Worm (Caenorhabditis elegans) whole organism, midembryonic: Measurements from ENCODE around the gene F46H6.5.

ENCODE experiments used
- T22C8.4 ChIP-seq: fragments of 200-800 bp; sonication (Bioruptor generic); IDR thresholded peaks from 2 replicates; pipeline ENCODE4 v1.3.6; 2022; ENCODE audit warnings: missing genetic modification characterization, missing compliant biosample characterization
- cog-1 ChIP-seq: sonication (generic microtip); optimal IDR thresholded peaks from 2 replicates; lab custom pipeline; 2016; ENCODE audit warnings: missing genetic modification characterization, missing compliant biosample characterization
- flt-1 ChIP-seq: fragments of 200-800 bp; sonication (Bioruptor generic); IDR thresholded peaks from 2 replicates; pipeline ENCODE4 v1.3.6; 2022; ENCODE audit warnings: missing genetic modification characterization, missing compliant biosample characterization
- klf-2 ChIP-seq: fragments of 200-800 bp; sonication (Bioruptor generic); conservative IDR thresholded peaks from 2 replicates; pipeline ENCODE4 v1.3.6; 2022; ENCODE audit warnings: missing genetic modification reagents, missing genetic modification characterization, missing compliant biosample characterization
- med-1 ChIP-seq: sonication (generic microtip); optimal IDR thresholded peaks from 2 replicates; lab custom pipeline; 2017; ENCODE audit warnings: missing genetic modification characterization, mild to moderate bottlenecking, missing compliant biosample characterization, antibody characterized with exemption, missing genetic modification reagents; ENCODE audit not compliant: insufficient read depth
- ref-1 ChIP-seq: fragments of 200-800 bp; sonication (Bioruptor generic); conservative IDR thresholded peaks from 2 replicates; pipeline ENCODE4 v1.3.6; 2022; ENCODE audit warnings: missing genetic modification reagents, missing genetic modification characterization, missing compliant biosample characterization
- tab-1 ChIP-seq: fragments of 200-800 bp; sonication (Bioruptor generic); IDR thresholded peaks from 2 replicates; pipeline ENCODE4 v1.3.6; 2022; ENCODE audit warnings: missing genetic modification characterization, missing compliant biosample characterization
- ztf-23 ChIP-seq: fragments of 200-800 bp; sonication (Bioruptor generic); IDR thresholded peaks from 2 replicates; pipeline ENCODE4 v1.3.6; 2022; ENCODE audit warnings: missing genetic modification reagents, missing genetic modification characterization, missing compliant biosample characterization
- ztf-29 ChIP-seq: fragments of 200-800 bp; sonication (Bioruptor generic); IDR thresholded peaks from 2 replicates; pipeline ENCODE4 v1.3.6; 2022; ENCODE audit warnings: missing genetic modification reagents, missing genetic modification characterization, missing compliant biosample characterization

The F46H6.5 gene

ce11 chrX:4502039-4502438, 10.0 kb upstream of the F46H6.5 start:
- TF ChIP-seq cog-1 (tag; lab: Kevin White, UChicago) (no peak), ztf-23 (GFP tag; lab: Robert Waterston, UW) (no peak), med-1 (GFP tag; lab: Kevin White, UChicago) (no peak), ztf-29 (GFP tag; lab: Robert Waterston, UW) (no peak), ref-1 (GFP tag; lab: Robert Waterston, UW) (no peak), flt-1 (GFP tag; lab: Robert Waterston, UW) (no peak), T22C8.4 (GFP tag; lab: Robert Waterston, UW) (no peak), klf-2 (no peak)

- no peak for TF ChIP-seq ztf-29 (GFP tag; lab: Robert Waterston, UW)
- no peak for TF ChIP-seq ref-1 (GFP tag; lab: Robert Waterston, UW)
- TF ChIP-seq T22C8.4 (GFP tag; lab: Robert Waterston, UW): no peak
- TF ChIP-seq ztf-23 (GFP tag; lab: Robert Waterston, UW): no peak
- TF ChIP-seq flt-1 (GFP tag; lab: Robert Waterston, UW): no peak
- TF ChIP-seq med-1 (GFP tag; lab: Kevin White, UChicago): no peak
- TF ChIP-seq tab-1: no peak
- TF ChIP-seq cog-1 (tag; lab: Kevin White, UChicago): no peak
- no peak for TF ChIP-seq klf-2
Observed at ce11 chrX:4500499-4500898, 8.5 kb upstream of the F46H6.5 start.

ce11 chrX:4498478-4498877, 6.5 kb upstream of the F46H6.5 start:
- no peak for TF ChIP-seq ztf-29 (GFP tag; lab: Robert Waterston, UW)
- no peak for TF ChIP-seq T22C8.4 (GFP tag; lab: Robert Waterston, UW)
- no peak for TF ChIP-seq klf-2
- TF ChIP-seq ztf-23 (GFP tag; lab: Robert Waterston, UW): no peak
- no peak for TF ChIP-seq ref-1 (GFP tag; lab: Robert Waterston, UW)
- TF ChIP-seq med-1 (GFP tag; lab: Kevin White, UChicago): no peak
- no peak for TF ChIP-seq flt-1 (GFP tag; lab: Robert Waterston, UW)
- TF ChIP-seq cog-1 (tag; lab: Kevin White, UChicago): no peak
- TF ChIP-seq tab-1: no peak

ce11 chrX:4498078-4498477, 6.1 kb upstream of the F46H6.5 start:
- TF ChIP-seq ztf-29 (GFP tag; lab: Robert Waterston, UW) (no peak), T22C8.4 (GFP tag; lab: Robert Waterston, UW) (no peak), tab-1 (no peak), cog-1 (tag; lab: Kevin White, UChicago) (no peak), flt-1 (GFP tag; lab: Robert Waterston, UW) (no peak), ztf-23 (GFP tag; lab: Robert Waterston, UW) (no peak), ref-1 (GFP tag; lab: Robert Waterston, UW) (no peak), klf-2 (no peak), med-1 (GFP tag; lab: Kevin White, UChicago) (no peak)

ce11 chrX:4495814-4496567, 4.0 kb upstream of the F46H6.5 start:
- TF ChIP-seq tab-1: no peak
- TF ChIP-seq cog-1 (tag; lab: Kevin White, UChicago): no peak
- no peak for TF ChIP-seq flt-1 (GFP tag; lab: Robert Waterston, UW)
- no peak for TF ChIP-seq ztf-23 (GFP tag; lab: Robert Waterston, UW)
- no peak for TF ChIP-seq klf-2
- no peak for TF ChIP-seq ref-1 (GFP tag; lab: Robert Waterston, UW)
- TF ChIP-seq ztf-29 (GFP tag; lab: Robert Waterston, UW): no peak
- no peak for TF ChIP-seq med-1 (GFP tag; lab: Kevin White, UChicago)
- TF ChIP-seq T22C8.4 (GFP tag; lab: Robert Waterston, UW): no peak

DNA sequence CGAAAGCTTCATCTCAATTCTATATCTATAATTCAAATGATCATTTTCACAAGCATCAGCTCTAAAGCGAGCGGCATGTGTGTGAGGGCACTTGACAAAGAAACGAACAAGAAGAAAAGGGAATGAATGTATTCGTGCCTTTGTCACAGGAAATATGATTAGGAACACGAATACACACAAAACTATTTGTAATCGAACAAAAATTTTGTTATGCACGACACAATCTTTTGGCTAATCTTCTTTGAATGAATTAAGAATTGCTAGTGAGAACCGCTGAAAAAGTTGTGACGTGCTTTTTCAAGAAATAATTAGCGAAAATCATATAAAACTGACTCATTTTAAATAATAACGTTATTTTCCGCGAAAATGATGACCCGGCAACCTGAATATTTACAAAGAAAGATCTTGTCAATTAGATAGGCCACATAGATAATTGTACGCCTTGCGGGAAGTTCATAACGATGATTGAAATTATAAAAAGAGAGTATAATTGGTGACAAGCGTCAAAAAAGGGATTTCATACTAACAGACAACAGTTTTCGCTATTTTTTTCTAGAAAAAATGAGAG, 1.5 kb upstream of the F46H6.5 start:
- TF ChIP-seq ref-1 (GFP tag; lab: Robert Waterston, UW) (no peak), klf-2 (no peak), ztf-29 (GFP tag; lab: Robert Waterston, UW) (no peak), cog-1 (tag; lab: Kevin White, UChicago) (no peak), T22C8.4 (GFP tag; lab: Robert Waterston, UW) (no peak), tab-1 (no peak), med-1 (GFP tag; lab: Kevin White, UChicago) (no peak), flt-1 (GFP tag; lab: Robert Waterston, UW) (no peak), ztf-23 (GFP tag; lab: Robert Waterston, UW) (no peak)

ce11 chrX:4490400-4490799, 1.6 kb downstream of the F46H6.5 start:
- TF ChIP-seq ref-1 (GFP tag; lab: Robert Waterston, UW): no peak
- no peak for TF ChIP-seq tab-1
- no peak for TF ChIP-seq ztf-29 (GFP tag; lab: Robert Waterston, UW)
- no peak for TF ChIP-seq flt-1 (GFP tag; lab: Robert Waterston, UW)
- TF ChIP-seq klf-2: no peak
- TF ChIP-seq cog-1 (tag; lab: Kevin White, UChicago): no peak
- no peak for TF ChIP-seq med-1 (GFP tag; lab: Kevin White, UChicago)
- TF ChIP-seq T22C8.4 (GFP tag; lab: Robert Waterston, UW): no peak
- TF ChIP-seq ztf-23 (GFP tag; lab: Robert Waterston, UW): no peak

ce11 chrX:4488807-4489336, 3.1 kb downstream of the F46H6.5 start, which contains the start of gene ncr-1:
Gene ncr-1 (minus strand): TSS chrX:4488857.
- TF ChIP-seq ztf-29 (GFP tag; lab: Robert Waterston, UW) (no peak), tab-1 (no peak), flt-1 (GFP tag; lab: Robert Waterston, UW) (no peak), klf-2 (no peak), ztf-23 (GFP tag; lab: Robert Waterston, UW) (no peak), cog-1 (tag; lab: Kevin White, UChicago) (no peak), T22C8.4 (GFP tag; lab: Robert Waterston, UW) (no peak), med-1 (GFP tag; lab: Kevin White, UChicago) (no peak), ref-1 (GFP tag; lab: Robert Waterston, UW) (no peak)
